Worm (Caenorhabditis elegans) whole organism, L3 larva: ENCODE data around the gene K10B4.1.
A peak's percentile ranks its signal among the peaks of the same experiment; 100 is the strongest.

ENCODE experiments used
- R02D3.7 ChIP-seq: fragments of 150-350 bp; optimal IDR thresholded peaks from 2 replicates; lab custom pipeline; 2014; ENCODE audit warnings: missing biosample characterization, missing genetic modification characterization
- ama-1 ChIP-seq: fragments of 150-350 bp; optimal IDR thresholded peaks from 2 replicates; lab custom pipeline; 2018
- ceh-16 ChIP-seq: sonication (generic microtip); optimal IDR thresholded peaks from 2 replicates; lab custom pipeline; 2017; ENCODE audit warnings: missing biosample characterization, missing genetic modification characterization
- ceh-28 ChIP-seq: fragments of 150-350 bp; optimal IDR thresholded peaks from 2 replicates; lab custom pipeline; 2014; ENCODE audit warnings: missing biosample characterization, missing genetic modification reagents, missing genetic modification characterization
- ceh-82 ChIP-seq: fragments of 150-350 bp; optimal IDR thresholded peaks from 2 replicates; lab custom pipeline; 2014; ENCODE audit warnings: missing biosample characterization, missing genetic modification characterization
- ceh-9 ChIP-seq: sonication (generic microtip); optimal IDR thresholded peaks from 2 replicates; lab custom pipeline; 2018; ENCODE audit warnings: missing biosample characterization, missing genetic modification characterization
- daf-12 ChIP-seq: fragments of 150-350 bp; optimal IDR thresholded peaks from 2 replicates; lab custom pipeline; 2014; ENCODE audit warnings: missing biosample characterization, missing genetic modification reagents, missing genetic modification characterization
- egl-27 ChIP-seq: sonication (generic microtip); optimal IDR thresholded peaks from 4 replicates; lab custom pipeline; 2017; ENCODE audit warnings: missing biosample characterization, missing genetic modification reagents, missing genetic modification characterization
- egl-5 ChIP-seq: fragments of 150-350 bp; optimal IDR thresholded peaks from 2 replicates; lab custom pipeline; 2017; ENCODE audit warnings: missing biosample characterization, missing genetic modification reagents, missing genetic modification characterization, inconsistent platforms
- elt-1 ChIP-seq: fragments of 150-350 bp; optimal IDR thresholded peaks from 2 replicates; lab custom pipeline; 2014; ENCODE audit warnings: missing biosample characterization, missing genetic modification characterization
- elt-2 ChIP-seq: sonication (generic microtip); optimal IDR thresholded peaks from 2 replicates; lab custom pipeline; 2016; ENCODE audit warnings: missing genetic modification reagents, mild to moderate bottlenecking, missing genetic modification characterization, missing compliant biosample characterization
- elt-3 ChIP-seq, 3 experiments: fragments of 150-350 bp in 1 of 3; sonication (generic microtip) in 2 of 3; optimal IDR thresholded peaks; 2 replicates in 2 of 3; 4 replicates in 1 of 3; lab custom pipeline; 2014 to 2017; ENCODE audit warnings: missing biosample characterization in 3 of 3, missing genetic modification characterization in 3 of 3
- eor-1 ChIP-seq, 2 experiments: fragments of 150-350 bp; optimal IDR thresholded peaks; 2 replicates each; lab custom pipeline; 2014 to 2018; ENCODE audit warnings: missing biosample characterization in 2 of 2, missing genetic modification characterization in 2 of 2
- fkh-10 ChIP-seq: sonication (generic microtip); optimal IDR thresholded peaks from 2 replicates; lab custom pipeline; 2017; ENCODE audit warnings: missing biosample characterization, missing genetic modification reagents, missing genetic modification characterization
- fkh-2 ChIP-seq: fragments of 150-350 bp; optimal IDR thresholded peaks from 2 replicates; lab custom pipeline; 2014; ENCODE audit warnings: missing biosample characterization, missing genetic modification reagents, missing genetic modification characterization
- fos-1 ChIP-seq: fragments of 150-350 bp; optimal IDR thresholded peaks from 2 replicates; lab custom pipeline; 2014; ENCODE audit warnings: missing biosample characterization, missing genetic modification characterization
- hmg-11 ChIP-seq: sonication (generic microtip); optimal IDR thresholded peaks from 2 replicates; lab custom pipeline; 2016; ENCODE audit warnings: missing genetic modification characterization, missing compliant biosample characterization
- jun-1 ChIP-seq: fragments of 150-350 bp; optimal IDR thresholded peaks from 2 replicates; lab custom pipeline; 2014; ENCODE audit warnings: missing biosample characterization, missing genetic modification reagents, missing genetic modification characterization
- lin-15B ChIP-seq: fragments of 150-350 bp; optimal IDR thresholded peaks from 2 replicates; lab custom pipeline; 2014; ENCODE audit warnings: missing biosample characterization, missing genetic modification characterization
- lin-39 ChIP-seq: fragments of 150-350 bp; optimal IDR thresholded peaks from 2 replicates; lab custom pipeline; 2018; ENCODE audit warnings: missing biosample characterization, missing genetic modification reagents, missing genetic modification characterization
- lsy-12 ChIP-seq: sonication (generic microtip); optimal IDR thresholded peaks from 2 replicates; lab custom pipeline; 2016; ENCODE audit warnings: mild to moderate bottlenecking, missing genetic modification characterization, missing compliant biosample characterization
- mml-1 ChIP-seq: fragments of 150-350 bp; sonication (generic microtip); optimal IDR thresholded peaks from 3 replicates; lab custom pipeline; 2014; ENCODE audit warnings: missing biosample characterization, missing genetic modification characterization
- nfya-1 ChIP-seq: sonication (generic microtip); optimal IDR thresholded peaks from 2 replicates; lab custom pipeline; 2017; ENCODE audit warnings: missing genetic modification characterization, mild to moderate bottlenecking, missing compliant biosample characterization, antibody characterized with exemption, moderate library complexity; ENCODE audit not compliant: insufficient read depth
- nhr-11 ChIP-seq: fragments of 150-350 bp; optimal IDR thresholded peaks from 2 replicates; lab custom pipeline; 2014; ENCODE audit warnings: missing biosample characterization, missing genetic modification characterization
- nhr-23 ChIP-seq: fragments of 150-350 bp; optimal IDR thresholded peaks from 2 replicates; lab custom pipeline; 2014; ENCODE audit warnings: missing biosample characterization, missing genetic modification reagents, missing genetic modification characterization
- nhr-237 ChIP-seq: fragments of 150-350 bp; optimal IDR thresholded peaks from 2 replicates; lab custom pipeline; 2014; ENCODE audit warnings: missing biosample characterization, missing genetic modification characterization
- nhr-25 ChIP-seq: sonication (generic microtip); optimal IDR thresholded peaks from 2 replicates; lab custom pipeline; 2017; ENCODE audit warnings: missing biosample characterization, missing genetic modification characterization
- nhr-43 ChIP-seq: sonication (generic microtip); optimal IDR thresholded peaks from 2 replicates; lab custom pipeline; 2016; ENCODE audit warnings: mild to moderate bottlenecking, missing genetic modification characterization, missing compliant biosample characterization; ENCODE audit not compliant: poor library complexity, severe bottlenecking
- nhr-67 ChIP-seq: fragments of 150-350 bp; optimal IDR thresholded peaks from 2 replicates; lab custom pipeline; 2014; ENCODE audit warnings: missing biosample characterization, missing genetic modification characterization
- nhr-76 ChIP-seq: fragments of 150-350 bp; sonication (generic microtip); optimal IDR thresholded peaks from 5 replicates; lab custom pipeline; 2014; ENCODE audit warnings: missing biosample characterization, missing genetic modification characterization
- nhr-77 ChIP-seq: fragments of 150-350 bp; optimal IDR thresholded peaks from 2 replicates; lab custom pipeline; 2014; ENCODE audit warnings: missing biosample characterization, missing genetic modification characterization
- pha-4 ChIP-seq: fragments of 150-350 bp; optimal IDR thresholded peaks from 2 replicates; lab custom pipeline; 2014; ENCODE audit warnings: missing biosample characterization, missing genetic modification reagents, missing genetic modification characterization
- pqm-1 ChIP-seq: fragments of 150-350 bp; optimal IDR thresholded peaks from 2 replicates; lab custom pipeline; 2017; ENCODE audit warnings: missing biosample characterization, missing genetic modification characterization, inconsistent platforms
- sea-2 ChIP-seq: fragments of 150-350 bp; sonication (generic microtip); optimal IDR thresholded peaks from 4 replicates; lab custom pipeline; 2014; ENCODE audit warnings: missing biosample characterization, missing genetic modification reagents, missing genetic modification characterization
- snpc-4 ChIP-seq: fragments of 150-350 bp; optimal IDR thresholded peaks from 2 replicates; lab custom pipeline; 2014; ENCODE audit warnings: missing biosample characterization, missing genetic modification characterization
- unc-62 ChIP-seq: fragments of 150-350 bp; sonication (generic microtip); optimal IDR thresholded peaks from 4 replicates; lab custom pipeline; 2014; ENCODE audit warnings: missing biosample characterization, missing genetic modification reagents, missing genetic modification characterization
- zag-1 ChIP-seq: fragments of 150-350 bp; optimal IDR thresholded peaks from 2 replicates; lab custom pipeline; 2014; ENCODE audit warnings: missing biosample characterization, missing genetic modification characterization
- ztf-11 ChIP-seq: fragments of 150-350 bp; optimal IDR thresholded peaks from 2 replicates; lab custom pipeline; 2014; ENCODE audit warnings: missing biosample characterization, missing genetic modification characterization
- ztf-4 ChIP-seq: fragments of 150-350 bp; optimal IDR thresholded peaks from 2 replicates; lab custom pipeline; 2014; ENCODE audit warnings: missing biosample characterization, missing genetic modification characterization

The K10B4.1 gene

DNA sequence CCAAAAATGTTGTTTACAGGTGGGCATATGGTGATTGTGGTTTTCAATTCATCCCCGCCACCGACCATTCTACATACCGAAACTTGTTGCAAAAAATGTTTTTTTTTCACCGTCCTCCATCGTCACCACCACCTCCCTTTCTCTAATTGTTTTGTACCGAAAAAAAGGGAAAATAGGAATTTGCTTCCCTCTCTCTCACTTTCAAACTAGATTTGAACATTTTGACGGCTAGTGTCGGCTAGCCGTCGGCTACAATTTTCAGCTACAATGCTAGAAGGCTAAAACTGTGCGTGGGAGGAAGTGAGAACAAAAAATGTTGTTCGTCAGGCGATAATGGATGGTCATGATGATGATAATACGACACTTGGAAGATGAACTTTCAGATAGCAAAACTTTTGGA lies 42.9 kb downstream of the K10B4.1 start:
- TF ChIP-seq elt-3 (tag; optimal IDR thresholded peaks at IDR 0.05; lab: Kevin White, UChicago) (no peak), nhr-25 (peak; percentile 64), elt-2 (tag; lab: Kevin White, UChicago) (no peak), eor-1 (tag; optimal IDR thresholded peaks at IDR 0.05; lab: Kevin White, UChicago) (no peak), snpc-4 (tag; lab: Kevin White, UChicago) (no peak), elt-1 (tag; lab: Kevin White, UChicago) (peak; percentile 33)

DNA sequence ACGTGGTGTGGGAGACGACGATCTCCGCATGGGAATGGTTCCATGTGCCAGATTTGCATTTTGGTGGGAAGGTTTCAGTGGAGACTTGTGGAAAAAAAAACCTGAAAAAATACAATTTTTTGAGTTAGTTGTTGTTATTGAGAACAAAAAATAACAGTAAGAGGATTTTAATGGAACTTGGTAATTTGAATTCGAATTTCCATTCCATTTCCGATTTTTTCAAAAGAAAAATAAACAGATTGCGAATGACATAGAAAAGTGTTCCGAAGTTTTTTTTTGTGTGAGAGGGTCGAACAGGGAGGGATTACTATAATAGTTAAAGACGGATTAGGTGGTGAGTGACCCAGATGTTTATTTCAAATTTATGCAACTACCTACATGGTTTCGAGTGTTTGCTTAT lies 43.7 kb downstream of the K10B4.1 start, which contains the start of gene T01D1.4:
TSS of gene T01D1.4 (minus strand) at position 101 of the 400 bp plus-strand sequence.
- TF ChIP-seq mml-1 (tag; lab: Kevin White, UChicago) = no peak
- no peak for TF ChIP-seq pha-4 (tag; lab: Kevin White, UChicago)
- no peak for TF ChIP-seq ztf-4 (tag; lab: Kevin White, UChicago)
- no peak for TF ChIP-seq egl-5
- TF ChIP-seq nhr-67 (tag; lab: Kevin White, UChicago) = no peak
- TF ChIP-seq fkh-10 = no peak
- no peak for TF ChIP-seq hmg-11 (tag; lab: Kevin White, UChicago)
- TF ChIP-seq daf-12 (tag; lab: Kevin White, UChicago) = no peak
- no peak for TF ChIP-seq sea-2 (GFP tag; lab: Kevin White, UChicago)
- no peak for TF ChIP-seq zag-1 (tag; lab: Kevin White, UChicago)
- TF ChIP-seq nhr-77 = no peak
- TF ChIP-seq lin-39 (tag; lab: Kevin White, UChicago) = no peak
- TF ChIP-seq nhr-25 = no peak
- TF ChIP-seq elt-2 (tag; lab: Kevin White, UChicago) = no peak
- TF ChIP-seq nhr-11 (tag; lab: Kevin White, UChicago) = no peak
- no peak for TF ChIP-seq ceh-82 (tag; lab: Kevin White, UChicago)
- TF ChIP-seq nhr-237 (tag; lab: Kevin White, UChicago) = no peak
- TF ChIP-seq ceh-9 (tag; lab: Kevin White, UChicago) = no peak
- no peak for TF ChIP-seq jun-1

DNA sequence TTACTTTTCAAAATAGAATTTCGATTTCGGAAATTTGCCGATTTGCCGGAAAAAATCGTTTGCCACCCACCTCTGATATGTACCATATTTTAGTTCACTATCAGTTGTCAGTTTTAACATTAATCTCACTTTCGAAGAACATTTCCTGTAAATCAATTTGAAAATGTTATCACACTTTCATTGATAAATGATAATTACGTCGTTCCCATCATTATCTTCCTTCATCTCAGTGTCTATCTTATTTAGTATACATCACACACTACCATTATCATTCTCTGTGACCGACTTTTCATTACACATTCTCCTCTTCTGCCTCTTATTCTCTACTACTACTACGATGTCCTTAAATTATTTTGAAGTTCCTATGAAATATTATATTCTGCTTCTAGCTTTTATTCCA lies 51.2 kb downstream of the K10B4.1 start, which contains the start of gene T01D1.8:
TSS of gene T01D1.8 (plus strand) at position 236 of the 400 bp plus-strand sequence.
- no peak for TF ChIP-seq nhr-77
- no peak for TF ChIP-seq nfya-1
- TF ChIP-seq ztf-4 (tag; lab: Kevin White, UChicago) = no peak
- no peak for TF ChIP-seq ceh-16 (tag; lab: Kevin White, UChicago)
- TF ChIP-seq ztf-11 (tag; lab: Kevin White, UChicago) = no peak
- TF ChIP-seq ceh-28 (tag; lab: Kevin White, UChicago) = no peak
- TF ChIP-seq R02D3.7 (tag; lab: Kevin White, UChicago) = no peak
- no peak for TF ChIP-seq nhr-25
- TF ChIP-seq fos-1 (tag; lab: Kevin White, UChicago) = no peak
- no peak for TF ChIP-seq fkh-2 (tag; lab: Kevin White, UChicago)
- no peak for TF ChIP-seq nhr-76

DNA sequence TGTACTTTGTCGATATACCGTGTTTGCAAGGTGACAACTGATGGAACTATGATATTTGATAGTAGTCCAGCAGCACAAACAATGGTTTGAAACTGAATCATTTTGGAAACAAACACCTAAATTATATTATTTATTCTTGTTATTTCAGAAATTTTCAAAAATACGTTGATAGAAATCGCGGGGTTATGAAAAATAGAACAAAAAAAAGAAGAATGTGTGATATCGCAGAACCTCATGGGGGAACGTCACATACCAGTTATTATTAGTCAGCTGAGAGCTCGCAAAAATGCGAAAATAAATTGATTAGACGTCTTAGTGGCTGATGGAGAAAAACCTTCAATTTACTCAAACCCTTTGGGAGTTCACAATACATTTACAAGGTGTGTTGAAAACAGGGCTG lies 53.7 kb downstream of the K10B4.1 start, which contains the start of gene T01D1.5:
TSS of gene T01D1.5 (minus strand) at position 101 of the 400 bp plus-strand sequence.
- TF ChIP-seq lsy-12 (tag; lab: Kevin White, UChicago) (no peak), elt-1 (tag; lab: Kevin White, UChicago) (no peak), daf-12 (tag; lab: Kevin White, UChicago) (no peak), fkh-2 (tag; lab: Kevin White, UChicago) (no peak), zag-1 (tag; lab: Kevin White, UChicago) (no peak), unc-62 (GFP tag; lab: Kevin White, UChicago) (no peak), pqm-1 (tag; lab: Kevin White, UChicago) (no peak), elt-2 (tag; lab: Kevin White, UChicago) (no peak), nhr-23 (no peak), egl-27 (tag; lab: Kevin White, UChicago) (no peak), ztf-11 (tag; lab: Kevin White, UChicago) (no peak), nhr-237 (tag; lab: Kevin White, UChicago) (no peak), ceh-28 (tag; lab: Kevin White, UChicago) (no peak), nhr-76 (no peak), ama-1 (lab: Kevin White, UChicago) (no peak), ceh-16 (tag; lab: Kevin White, UChicago) (no peak), lin-15B (tag; lab: Kevin White, UChicago) (no peak), nhr-43 (tag; lab: Kevin White, UChicago) (no peak)
